Worm (Caenorhabditis elegans) whole organism, L2 larva: ENCODE data around the gene Y57A10C.10.
A peak's percentile ranks its signal among the peaks of the same experiment; 100 is the strongest.

Source experiments
- C34F6.9 ChIP-seq: fragments of 150-350 bp; optimal IDR thresholded peaks from 2 replicates; lab custom pipeline; 2014; ENCODE audit warnings: missing biosample characterization, missing genetic modification characterization
- F13H6.1 ChIP-seq: sonication (generic microtip); optimal IDR thresholded peaks from 2 replicates; lab custom pipeline; 2016; ENCODE audit warnings: missing genetic modification characterization, missing compliant biosample characterization
- R02D3.7 ChIP-seq: fragments of 150-350 bp; optimal IDR thresholded peaks from 2 replicates; lab custom pipeline; 2014; ENCODE audit warnings: missing biosample characterization, missing genetic modification characterization
- Y55F3AM.14 ChIP-seq: fragments of 200-800 bp; sonication (Bioruptor generic); optimal IDR thresholded peaks from 2 replicates; lab custom pipeline; 2018; ENCODE audit warnings: mild to moderate bottlenecking, missing genetic modification characterization, missing compliant biosample characterization
- alr-1 ChIP-seq: fragments of 150-350 bp; optimal IDR thresholded peaks from 2 replicates; lab custom pipeline; 2014; ENCODE audit warnings: missing biosample characterization, missing genetic modification characterization
- aly-2 ChIP-seq: fragments of 150-350 bp; optimal IDR thresholded peaks from 2 replicates; lab custom pipeline; 2014; ENCODE audit warnings: missing biosample characterization, missing genetic modification characterization
- ama-1 ChIP-seq: fragments of 150-350 bp; optimal IDR thresholded peaks from 2 replicates; lab custom pipeline; 2018; ENCODE audit warnings: inconsistent platforms
- blmp-1 ChIP-seq: sonication (generic microtip); optimal IDR thresholded peaks from 2 replicates; lab custom pipeline; 2017; ENCODE audit warnings: missing genetic modification characterization, mild to moderate bottlenecking, missing compliant biosample characterization, antibody characterized with exemption, moderate library complexity; ENCODE audit not compliant: insufficient read depth
- ceh-16 ChIP-seq: fragments of 150-350 bp; optimal IDR thresholded peaks from 2 replicates; lab custom pipeline; 2014; ENCODE audit warnings: missing biosample characterization, missing genetic modification characterization
- ceh-82 ChIP-seq: fragments of 150-350 bp; optimal IDR thresholded peaks from 2 replicates; lab custom pipeline; 2014; ENCODE audit warnings: missing biosample characterization, missing genetic modification characterization
- crh-2 ChIP-seq: sonication (generic microtip); optimal IDR thresholded peaks from 2 replicates; lab custom pipeline; 2017; ENCODE audit warnings: missing biosample characterization, missing genetic modification characterization
- dmd-4 ChIP-seq: sonication (generic microtip); optimal IDR thresholded peaks from 2 replicates; lab custom pipeline; 2017; ENCODE audit warnings: missing biosample characterization, missing genetic modification characterization
- egl-27 ChIP-seq: sonication (generic microtip); optimal IDR thresholded peaks from 3 replicates; lab custom pipeline; 2017; ENCODE audit warnings: missing biosample characterization, missing genetic modification reagents, missing genetic modification characterization
- elt-1 ChIP-seq: fragments of 150-350 bp; optimal IDR thresholded peaks from 2 replicates; lab custom pipeline; 2014; ENCODE audit warnings: missing biosample characterization, missing genetic modification characterization
- elt-3 ChIP-seq: sonication (generic microtip); optimal IDR thresholded peaks from 2 replicates; lab custom pipeline; 2017; ENCODE audit warnings: missing biosample characterization, missing genetic modification characterization
- fos-1 ChIP-seq: fragments of 150-350 bp; optimal IDR thresholded peaks from 2 replicates; lab custom pipeline; 2014; ENCODE audit warnings: missing biosample characterization, missing genetic modification characterization
- gmeb-1 ChIP-seq: fragments of 150-350 bp; optimal IDR thresholded peaks from 2 replicates; lab custom pipeline; 2014; ENCODE audit warnings: missing biosample characterization, missing genetic modification characterization
- lin-11 ChIP-seq: fragments of 150-350 bp; sonication (generic microtip); optimal IDR thresholded peaks from 2 replicates; lab custom pipeline; 2014; ENCODE audit warnings: missing biosample characterization, missing genetic modification characterization, inconsistent platforms, mixed read lengths
- lin-13 ChIP-seq: fragments of 150-350 bp; optimal IDR thresholded peaks from 2 replicates; lab custom pipeline; 2014; ENCODE audit warnings: missing biosample characterization, missing genetic modification reagents, missing genetic modification characterization
- lin-39 ChIP-seq: fragments of 150-350 bp; optimal IDR thresholded peaks from 2 replicates; lab custom pipeline; 2014; ENCODE audit warnings: missing biosample characterization, missing genetic modification reagents, missing genetic modification characterization
- lsy-2 ChIP-seq, 2 experiments: fragments of 150-350 bp in 1 of 2; sonication (generic microtip) in 1 of 2; optimal IDR thresholded peaks; 2 replicates each; lab custom pipeline; 2014 to 2017; ENCODE audit warnings: missing biosample characterization in 2 of 2, missing genetic modification characterization in 2 of 2
- mab-5 ChIP-seq: fragments of 150-350 bp; optimal IDR thresholded peaks from 2 replicates; lab custom pipeline; 2014; ENCODE audit warnings: missing biosample characterization, missing genetic modification characterization
- mbf-1 ChIP-seq: sonication (generic microtip); optimal IDR thresholded peaks from 2 replicates; lab custom pipeline; 2017; ENCODE audit warnings: missing biosample characterization, missing genetic modification characterization
- mdl-1 ChIP-seq, 2 experiments: fragments of 150-350 bp in 1 of 2; sonication (generic microtip) in 1 of 2; optimal IDR thresholded peaks; 2 replicates each; lab custom pipeline; 2017; ENCODE audit warnings: missing biosample characterization in 2 of 2, missing genetic modification characterization in 2 of 2
- nhr-10 ChIP-seq: sonication (generic microtip); optimal IDR thresholded peaks from 2 replicates; lab custom pipeline; 2017; ENCODE audit warnings: missing biosample characterization, missing genetic modification characterization
- nhr-11 ChIP-seq: fragments of 150-350 bp; optimal IDR thresholded peaks from 2 replicates; lab custom pipeline; 2014; ENCODE audit warnings: missing biosample characterization, missing genetic modification characterization
- nhr-12 ChIP-seq: fragments of 150-350 bp; optimal IDR thresholded peaks from 2 replicates; lab custom pipeline; 2014; ENCODE audit warnings: missing biosample characterization, missing genetic modification characterization
- nhr-23 ChIP-seq: fragments of 150-350 bp; optimal IDR thresholded peaks from 2 replicates; lab custom pipeline; 2014; ENCODE audit warnings: missing biosample characterization, missing genetic modification reagents, missing genetic modification characterization
- nhr-237 ChIP-seq: fragments of 150-350 bp; optimal IDR thresholded peaks from 2 replicates; lab custom pipeline; 2014; ENCODE audit warnings: missing biosample characterization, missing genetic modification characterization
- nhr-25 ChIP-seq: fragments of 150-350 bp; sonication (generic microtip); optimal IDR thresholded peaks from 3 replicates; lab custom pipeline; 2014; ENCODE audit warnings: missing biosample characterization, missing genetic modification characterization
- nhr-6 ChIP-seq: fragments of 150-350 bp; optimal IDR thresholded peaks from 2 replicates; lab custom pipeline; 2014; ENCODE audit warnings: missing biosample characterization, missing genetic modification characterization
- peb-1 ChIP-seq: fragments of 150-350 bp; optimal IDR thresholded peaks from 2 replicates; lab custom pipeline; 2014; ENCODE audit warnings: missing biosample characterization, missing genetic modification characterization
- sem-4 ChIP-seq: fragments of 150-350 bp; optimal IDR thresholded peaks from 2 replicates; lab custom pipeline; 2014; ENCODE audit warnings: missing biosample characterization, missing genetic modification reagents, missing genetic modification characterization
- skn-1 ChIP-seq: sonication (generic microtip); optimal IDR thresholded peaks from 2 replicates; lab custom pipeline; 2017; ENCODE audit warnings: missing biosample characterization, missing genetic modification characterization
- sma-3 ChIP-seq: sonication (generic microtip); optimal IDR thresholded peaks from 2 replicates; lab custom pipeline; 2016; ENCODE audit warnings: missing genetic modification reagents, missing genetic modification characterization, missing compliant biosample characterization
- sma-9 ChIP-seq, 2 experiments: fragments of 150-350 bp in 1 of 2; sonication (generic microtip) in 1 of 2; optimal IDR thresholded peaks; 2 replicates each; lab custom pipeline; 2014 to 2016; ENCODE audit warnings: missing genetic modification characterization in 2 of 2, mild to moderate bottlenecking in 1 of 2, missing biosample characterization in 1 of 2, missing compliant biosample characterization in 1 of 2, missing genetic modification reagents in 1 of 2, moderate library complexity in 1 of 2
- snpc-4 ChIP-seq: fragments of 150-350 bp; optimal IDR thresholded peaks from 2 replicates; lab custom pipeline; 2014; ENCODE audit warnings: missing biosample characterization, missing genetic modification characterization
- unc-39 ChIP-seq: fragments of 150-350 bp; optimal IDR thresholded peaks from 2 replicates; lab custom pipeline; 2014; ENCODE audit warnings: missing biosample characterization, missing genetic modification characterization
- unc-55 ChIP-seq: fragments of 150-350 bp; sonication (generic microtip); optimal IDR thresholded peaks from 3 replicates; lab custom pipeline; 2014; ENCODE audit warnings: missing biosample characterization, missing genetic modification reagents, missing genetic modification characterization
- zag-1 ChIP-seq: fragments of 150-350 bp; optimal IDR thresholded peaks from 2 replicates; lab custom pipeline; 2014; ENCODE audit warnings: missing biosample characterization, missing genetic modification characterization
- ztf-1 ChIP-seq: fragments of 200-800 bp; sonication (Bioruptor generic); conservative IDR thresholded peaks from 2 replicates; pipeline ENCODE4 v1.3.6; 2022; ENCODE audit warnings: missing genetic modification characterization, missing compliant biosample characterization
- ztf-11 ChIP-seq: sonication (generic microtip); optimal IDR thresholded peaks from 2 replicates; lab custom pipeline; 2017; ENCODE audit warnings: missing biosample characterization, missing genetic modification characterization
- ztf-4 ChIP-seq: fragments of 150-350 bp; optimal IDR thresholded peaks from 2 replicates; lab custom pipeline; 2014; ENCODE audit warnings: missing biosample characterization, missing genetic modification characterization

Gene Y57A10C.10

ce11 chrII:12462244-12462643 lies 21.2 kb upstream of the Y57A10C.10 start, which contains the start of gene F15A4.2:
Gene F15A4.2, plus strand, starts transcription at chrII:12462544.
- TF ChIP-seq skn-1 (tag; lab: Kevin White, UChicago): no peak
- TF ChIP-seq aly-2 (tag; lab: Kevin White, UChicago): no peak
- no peak for TF ChIP-seq snpc-4 (tag; lab: Kevin White, UChicago)
- no peak for TF ChIP-seq ztf-4 (tag; lab: Kevin White, UChicago)
- TF ChIP-seq C34F6.9 (tag; lab: Kevin White, UChicago): no peak
- no peak for TF ChIP-seq mbf-1
- no peak for TF ChIP-seq ztf-11 (tag; lab: Kevin White, UChicago)
- TF ChIP-seq lsy-2 (tag; optimal IDR thresholded peaks at IDR 0.05; lab: Kevin White, UChicago): no peak
- no peak for TF ChIP-seq nhr-12 (tag; lab: Kevin White, UChicago)
- TF ChIP-seq sma-9 (GFP tag; optimal IDR thresholded peaks at IDR 0.05; lab: Kevin White, UChicago): no peak
- no peak for TF ChIP-seq sma-9 (tag; optimal IDR thresholded peaks at IDR 0.05; lab: Kevin White, UChicago)
- no peak for TF ChIP-seq nhr-25 (tag; lab: Kevin White, UChicago)
- TF ChIP-seq unc-55: no peak
- no peak for TF ChIP-seq gmeb-1 (tag; lab: Kevin White, UChicago)
- no peak for TF ChIP-seq unc-39 (tag; lab: Kevin White, UChicago)
- no peak for TF ChIP-seq F13H6.1 (tag; lab: Kevin White, UChicago)
- no peak for TF ChIP-seq R02D3.7 (tag; lab: Kevin White, UChicago)
- TF ChIP-seq egl-27 (tag; lab: Kevin White, UChicago): no peak

- no peak for TF ChIP-seq R02D3.7 (tag; lab: Kevin White, UChicago)
- TF ChIP-seq nhr-11: no peak
- TF ChIP-seq blmp-1 (tag; lab: Kevin White, UChicago): no peak
- no peak for TF ChIP-seq sma-3
- TF ChIP-seq ceh-82 (tag; lab: Kevin White, UChicago): no peak
- TF ChIP-seq zag-1 (tag; lab: Kevin White, UChicago): no peak
- TF ChIP-seq lin-39 (tag; lab: Kevin White, UChicago): no peak
- TF ChIP-seq Y55F3AM.14 (GFP tag; lab: Kevin White, UChicago): no peak
- TF ChIP-seq gmeb-1 (tag; lab: Kevin White, UChicago): no peak
- no peak for TF ChIP-seq ztf-1 (GFP tag; lab: Robert Waterston, UW)
- no peak for TF ChIP-seq lin-13
- TF ChIP-seq ama-1 (lab: Kevin White, UChicago): no peak
- TF ChIP-seq skn-1 (tag; lab: Kevin White, UChicago): no peak
- TF ChIP-seq unc-39 (tag; lab: Kevin White, UChicago): no peak
- no peak for TF ChIP-seq lsy-2 (tag; optimal IDR thresholded peaks at IDR 0.05; lab: Kevin White, UChicago)
Measured at ce11 chrII:12460602-12461453, 19.8 kb upstream of the Y57A10C.10 start, which contains the start of gene tag-280. Gene tag-280, plus strand, starts transcription at chrII:12460652.

ce11 chrII:12459422-12459821 lies 18.4 kb upstream of the Y57A10C.10 start, which contains the start of gene tag-281:
Gene tag-281, plus strand, starts transcription at chrII:12459761.
- TF ChIP-seq peb-1 (tag; lab: Kevin White, UChicago) (no peak), F13H6.1 (tag; lab: Kevin White, UChicago) (peak; percentile 74), mbf-1 (no peak), lin-13 (peak; percentile 85), skn-1 (tag; lab: Kevin White, UChicago) (no peak), nhr-25 (tag; lab: Kevin White, UChicago) (peak; percentile 81), Y55F3AM.14 (GFP tag; lab: Kevin White, UChicago) (no peak), egl-27 (tag; lab: Kevin White, UChicago) (peak; percentile 71), nhr-11 (no peak), snpc-4 (tag; lab: Kevin White, UChicago) (peak; percentile 85), crh-2 (tag; lab: Kevin White, UChicago) (peak; percentile 82), nhr-10 (tag; lab: Kevin White, UChicago) (peak; percentile 41), ztf-11 (tag; lab: Kevin White, UChicago) (no peak), sem-4 (tag; lab: Kevin White, UChicago) (peak; percentile 58), C34F6.9 (tag; lab: Kevin White, UChicago) (peak; percentile 85), mdl-1 (tag; optimal IDR thresholded peaks at IDR 0.05; lab: Kevin White, UChicago) (peak in 1 of 2 experiments; percentile 14), fos-1 (no peak), ama-1 (lab: Kevin White, UChicago) (no peak), nhr-23 (tag; lab: Kevin White, UChicago) (no peak), unc-55 (peak; percentile 93), ceh-16 (tag; lab: Kevin White, UChicago) (no peak), nhr-6 (tag; lab: Kevin White, UChicago) (peak; percentile 13), dmd-4 (tag; lab: Kevin White, UChicago) (no peak), zag-1 (tag; lab: Kevin White, UChicago) (peak; percentile 7), mab-5 (tag; lab: Kevin White, UChicago) (peak; percentile 68), R02D3.7 (tag; lab: Kevin White, UChicago) (peak; percentile 49), gmeb-1 (tag; lab: Kevin White, UChicago) (peak; percentile 99), blmp-1 (tag; lab: Kevin White, UChicago) (no peak), elt-3 (tag; lab: Kevin White, UChicago) (no peak), lin-11 (tag; lab: Kevin White, UChicago) (peak; percentile 66), alr-1 (tag; lab: Kevin White, UChicago) (no peak), lsy-2 (tag; optimal IDR thresholded peaks at IDR 0.05; lab: Kevin White, UChicago) (peak; percentile 86 to 92), sma-9 (GFP tag; optimal IDR thresholded peaks at IDR 0.05; lab: Kevin White, UChicago) (peak; percentile 86), sma-9 (tag; optimal IDR thresholded peaks at IDR 0.05; lab: Kevin White, UChicago) (no peak), elt-1 (tag; lab: Kevin White, UChicago) (no peak), lin-39 (tag; lab: Kevin White, UChicago) (no peak), sma-3 (peak; percentile 82), nhr-237 (peak; percentile 49)
